Worm (Caenorhabditis elegans) whole organism, midembryonic: ENCODE data around the gene glb-32.

Experiments
- T22C8.4 ChIP-seq: fragments of 200-800 bp; sonication (Bioruptor generic); IDR thresholded peaks from 2 replicates; pipeline ENCODE4 v1.3.6; 2022; ENCODE audit warnings: missing genetic modification characterization, missing compliant biosample characterization
- cog-1 ChIP-seq: sonication (generic microtip); optimal IDR thresholded peaks from 2 replicates; lab custom pipeline; 2016; ENCODE audit warnings: missing genetic modification characterization, missing compliant biosample characterization
- flt-1 ChIP-seq: fragments of 200-800 bp; sonication (Bioruptor generic); IDR thresholded peaks from 2 replicates; pipeline ENCODE4 v1.3.6; 2022; ENCODE audit warnings: missing genetic modification characterization, missing compliant biosample characterization
- klf-2 ChIP-seq: fragments of 200-800 bp; sonication (Bioruptor generic); conservative IDR thresholded peaks from 2 replicates; pipeline ENCODE4 v1.3.6; 2022; ENCODE audit warnings: missing genetic modification reagents, missing genetic modification characterization, missing compliant biosample characterization
- med-1 ChIP-seq: sonication (generic microtip); optimal IDR thresholded peaks from 2 replicates; lab custom pipeline; 2017; ENCODE audit warnings: missing genetic modification characterization, mild to moderate bottlenecking, missing compliant biosample characterization, antibody characterized with exemption, missing genetic modification reagents; ENCODE audit not compliant: insufficient read depth
- ref-1 ChIP-seq: fragments of 200-800 bp; sonication (Bioruptor generic); conservative IDR thresholded peaks from 2 replicates; pipeline ENCODE4 v1.3.6; 2022; ENCODE audit warnings: missing genetic modification reagents, missing genetic modification characterization, missing compliant biosample characterization
- tab-1 ChIP-seq: fragments of 200-800 bp; sonication (Bioruptor generic); IDR thresholded peaks from 2 replicates; pipeline ENCODE4 v1.3.6; 2022; ENCODE audit warnings: missing genetic modification characterization, missing compliant biosample characterization
- ztf-23 ChIP-seq: fragments of 200-800 bp; sonication (Bioruptor generic); IDR thresholded peaks from 2 replicates; pipeline ENCODE4 v1.3.6; 2022; ENCODE audit warnings: missing genetic modification reagents, missing genetic modification characterization, missing compliant biosample characterization
- ztf-29 ChIP-seq: fragments of 200-800 bp; sonication (Bioruptor generic); IDR thresholded peaks from 2 replicates; pipeline ENCODE4 v1.3.6; 2022; ENCODE audit warnings: missing genetic modification reagents, missing genetic modification characterization, missing compliant biosample characterization

Gene glb-32

DNA sequence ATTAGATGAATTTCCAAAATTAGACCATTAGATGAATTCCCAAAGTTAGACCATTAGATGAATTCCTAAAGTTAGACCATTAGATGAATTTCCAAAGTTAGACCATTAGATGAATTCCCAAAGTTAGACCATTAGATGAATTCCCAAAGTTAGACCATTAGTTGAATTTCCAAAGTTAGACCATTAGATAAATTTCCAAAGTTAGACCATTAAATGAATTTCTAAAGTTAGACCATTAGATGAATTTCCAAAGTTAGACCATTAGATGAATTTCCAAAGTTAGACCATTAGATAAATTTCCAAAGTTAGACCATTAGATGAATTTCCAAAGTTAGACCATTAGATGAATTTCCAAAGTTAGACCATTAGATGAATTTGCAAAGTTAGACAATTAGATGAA, 14.0 kb downstream of the glb-32 start:
- peak; percentile 95 for TF ChIP-seq ztf-23
- peak; percentile 82; the same call in 1 of the 2 replicates for TF ChIP-seq tab-1 (GFP tag; lab: Robert Waterston, UW)
- TF ChIP-seq ref-1 (GFP tag; lab: Robert Waterston, UW) = peak; percentile 90
- TF ChIP-seq klf-2 = peak; percentile 89
- TF ChIP-seq flt-1 (GFP tag; lab: Robert Waterston, UW) = peak; percentile 68; the same call in 1 of the 2 replicates

DNA sequence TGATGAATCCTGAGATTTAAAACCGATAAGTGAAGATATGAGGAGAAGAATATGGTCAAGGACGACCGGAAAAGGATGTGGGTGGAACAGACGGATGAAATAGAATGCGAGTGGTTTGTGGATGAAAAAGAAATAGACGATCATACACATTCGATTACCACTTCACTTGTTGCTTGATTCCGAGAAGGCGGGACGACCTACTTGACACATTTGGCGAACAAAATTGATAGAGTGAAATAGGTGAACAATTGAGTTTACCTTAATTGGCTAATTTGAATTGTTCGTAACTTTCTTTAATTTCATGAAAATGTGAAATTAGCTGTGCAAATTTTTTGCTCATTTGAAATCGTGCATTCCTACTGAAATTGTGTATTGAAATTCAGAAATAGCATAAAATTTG, 17.3 kb downstream of the glb-32 start, which contains the start of gene Y58A7A.2:
Gene Y58A7A.2, minus strand, starts transcription at position 101 of the 400 bp plus-strand sequence.
- TF ChIP-seq ztf-29 (GFP tag; lab: Robert Waterston, UW) = no peak
- no peak for TF ChIP-seq T22C8.4 (GFP tag; lab: Robert Waterston, UW)
- no peak for TF ChIP-seq flt-1 (GFP tag; lab: Robert Waterston, UW)
- TF ChIP-seq tab-1 (GFP tag; lab: Robert Waterston, UW) = no peak
- no peak for TF ChIP-seq med-1
- no peak for TF ChIP-seq ztf-23
- TF ChIP-seq klf-2 = no peak
- no peak for TF ChIP-seq ref-1 (GFP tag; lab: Robert Waterston, UW)
- no peak for TF ChIP-seq cog-1 (tag; lab: Kevin White, UChicago)

DNA sequence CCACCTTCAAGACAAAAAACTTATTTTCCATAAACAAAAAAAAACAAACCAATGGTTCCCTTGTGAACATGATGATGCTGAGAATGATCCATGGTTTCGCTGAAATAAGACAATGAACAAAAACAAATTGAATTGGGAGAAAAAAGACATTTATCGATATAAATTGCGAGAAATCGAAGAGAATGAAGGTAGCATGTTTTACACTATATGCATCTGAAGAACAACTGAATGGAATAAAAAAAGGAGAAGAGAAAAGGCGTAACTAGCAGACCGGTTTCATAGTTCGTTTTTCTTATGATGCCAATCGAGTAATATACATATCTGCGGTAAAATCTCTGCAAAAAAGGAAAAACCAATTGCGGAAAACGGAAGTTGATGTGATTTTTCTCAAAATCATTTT, 19.9 kb downstream of the glb-32 start, which contains the start of gene Y58A7A.1:
Gene Y58A7A.1, minus strand, starts transcription at position 101 of the 400 bp plus-strand sequence.
- TF ChIP-seq klf-2 = no peak
- no peak for TF ChIP-seq ref-1 (GFP tag; lab: Robert Waterston, UW)
- TF ChIP-seq med-1 = no peak
- TF ChIP-seq cog-1 (tag; lab: Kevin White, UChicago) = no peak

DNA sequence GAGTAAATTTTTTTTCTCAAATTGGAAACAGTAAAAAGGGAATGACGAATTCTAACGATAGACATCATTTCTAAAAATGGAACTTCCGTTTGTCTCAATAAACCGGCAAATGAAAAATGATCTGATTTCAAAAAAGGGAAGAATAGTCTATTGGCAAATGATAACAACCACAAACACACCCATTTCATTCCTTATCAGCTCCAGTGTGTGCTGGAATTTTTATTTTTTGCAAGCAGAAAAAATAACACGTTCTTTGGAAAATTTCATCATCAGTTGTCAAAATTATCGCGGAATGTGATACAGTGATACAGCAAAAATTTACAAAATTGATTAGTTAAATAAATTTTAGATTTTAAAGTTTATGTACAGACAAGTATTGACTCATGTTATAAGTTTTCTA, 22.0 kb downstream of the glb-32 start:
- TF ChIP-seq ztf-23 (no peak), ztf-29 (GFP tag; lab: Robert Waterston, UW) (no peak), flt-1 (GFP tag; lab: Robert Waterston, UW) (no peak)

DNA sequence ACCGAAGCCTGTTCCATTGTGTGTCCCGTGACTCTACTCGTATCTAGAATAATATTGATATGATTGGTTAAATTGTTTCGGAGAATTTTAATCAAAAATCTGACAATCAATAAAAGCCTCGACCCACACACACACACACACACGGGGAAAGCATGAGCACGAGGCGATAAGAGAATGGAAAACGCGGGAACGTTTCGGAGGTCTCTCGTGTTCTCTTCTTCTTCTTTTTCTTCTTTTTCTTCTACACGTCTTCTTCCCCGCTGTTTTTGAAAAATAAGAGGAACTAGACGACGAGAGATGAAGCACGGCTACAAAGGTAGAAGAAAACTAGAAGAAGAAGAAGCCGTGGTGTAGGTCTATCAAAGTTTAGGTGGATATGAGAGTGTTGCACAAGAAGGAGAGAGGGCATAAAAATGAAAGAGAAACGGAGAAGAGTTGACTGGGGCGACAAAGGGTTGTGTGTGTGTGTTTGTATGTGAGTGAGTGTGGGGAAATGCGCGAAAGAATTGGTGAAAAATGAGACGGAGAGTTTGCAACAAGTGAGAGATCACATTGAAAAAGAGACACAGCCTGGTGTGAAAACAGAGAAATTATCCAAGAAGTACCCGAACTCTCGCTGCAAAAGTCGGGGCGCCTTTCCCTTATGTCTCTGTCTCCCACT, 24.5 kb downstream of the glb-32 start, which contains the start of gene mlk-1:
Gene mlk-1, minus strand, starts transcription at position 51 of the 661 bp plus-strand sequence.
- TF ChIP-seq klf-2 = no peak
- TF ChIP-seq flt-1 (GFP tag; lab: Robert Waterston, UW) = no peak
- TF ChIP-seq cog-1 (tag; lab: Kevin White, UChicago) = peak; percentile 41

ce11 chrV:5053335-5053734, 36.0 kb downstream of the glb-32 start, which contains the start of gene cwp-4:
TSS of gene cwp-4 (plus strand) at chrV:5053635.
- TF ChIP-seq T22C8.4 (GFP tag; lab: Robert Waterston, UW) (no peak), flt-1 (GFP tag; lab: Robert Waterston, UW) (no peak), med-1 (no peak), ref-1 (GFP tag; lab: Robert Waterston, UW) (no peak), cog-1 (tag; lab: Kevin White, UChicago) (no peak), klf-2 (no peak), ztf-29 (GFP tag; lab: Robert Waterston, UW) (no peak)

DNA sequence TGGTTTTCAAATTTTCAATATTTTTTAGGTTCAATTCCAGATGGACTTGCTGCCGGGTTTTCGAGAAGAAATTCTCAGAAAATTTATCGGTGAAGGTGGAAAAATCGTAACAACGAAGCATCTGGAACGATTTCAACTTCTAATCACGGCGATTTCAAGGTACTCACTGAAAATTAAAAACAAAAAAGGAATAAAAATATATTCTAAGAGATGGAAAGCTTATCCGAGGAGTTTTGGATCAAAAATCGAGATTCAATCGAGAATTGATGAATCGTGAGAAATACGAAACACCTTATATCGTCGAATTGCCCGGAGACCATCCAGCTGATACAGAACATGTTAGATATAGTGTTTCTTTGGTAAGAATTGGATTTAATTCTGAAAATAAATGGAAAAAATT, 37.1 kb downstream of the glb-32 start, which contains the start of gene K11D12.12:
Gene K11D12.12, plus strand, starts transcription at position 29 of the 400 bp plus-strand sequence.
- TF ChIP-seq klf-2 = no peak
- TF ChIP-seq ztf-23 = no peak
- no peak for TF ChIP-seq cog-1 (tag; lab: Kevin White, UChicago)
- TF ChIP-seq tab-1 (GFP tag; lab: Robert Waterston, UW) = no peak
- TF ChIP-seq med-1 = no peak

DNA sequence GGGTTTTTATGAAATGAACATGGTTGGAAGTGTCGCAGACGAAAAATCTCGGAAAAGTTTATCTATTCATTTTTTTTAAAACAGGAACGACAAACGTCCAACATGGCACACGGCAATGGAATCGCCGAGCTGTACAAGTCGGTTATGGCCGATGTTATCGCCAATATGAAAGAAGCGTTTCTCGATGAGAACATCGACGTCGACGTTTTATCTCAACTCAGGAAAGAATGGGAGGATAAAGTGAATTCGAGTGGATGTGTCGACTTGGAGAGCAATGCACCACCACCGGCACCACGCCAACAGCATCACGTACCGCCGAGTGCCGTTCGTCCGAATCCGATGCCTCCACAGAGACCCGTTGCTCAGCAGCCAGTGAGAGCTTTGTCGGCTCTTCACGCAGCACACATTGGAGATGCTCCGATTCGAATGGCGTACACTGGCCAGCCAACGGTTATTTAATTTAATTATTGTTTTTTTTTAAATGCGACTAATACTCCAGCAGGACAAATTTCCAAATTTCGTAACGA, 39.2 kb downstream of the glb-32 start:
- TF ChIP-seq cog-1 (tag; lab: Kevin White, UChicago) (no peak), ztf-29 (GFP tag; lab: Robert Waterston, UW) (no peak), ref-1 (GFP tag; lab: Robert Waterston, UW) (no peak), T22C8.4 (GFP tag; lab: Robert Waterston, UW) (no peak), tab-1 (GFP tag; lab: Robert Waterston, UW) (no peak)

DNA sequence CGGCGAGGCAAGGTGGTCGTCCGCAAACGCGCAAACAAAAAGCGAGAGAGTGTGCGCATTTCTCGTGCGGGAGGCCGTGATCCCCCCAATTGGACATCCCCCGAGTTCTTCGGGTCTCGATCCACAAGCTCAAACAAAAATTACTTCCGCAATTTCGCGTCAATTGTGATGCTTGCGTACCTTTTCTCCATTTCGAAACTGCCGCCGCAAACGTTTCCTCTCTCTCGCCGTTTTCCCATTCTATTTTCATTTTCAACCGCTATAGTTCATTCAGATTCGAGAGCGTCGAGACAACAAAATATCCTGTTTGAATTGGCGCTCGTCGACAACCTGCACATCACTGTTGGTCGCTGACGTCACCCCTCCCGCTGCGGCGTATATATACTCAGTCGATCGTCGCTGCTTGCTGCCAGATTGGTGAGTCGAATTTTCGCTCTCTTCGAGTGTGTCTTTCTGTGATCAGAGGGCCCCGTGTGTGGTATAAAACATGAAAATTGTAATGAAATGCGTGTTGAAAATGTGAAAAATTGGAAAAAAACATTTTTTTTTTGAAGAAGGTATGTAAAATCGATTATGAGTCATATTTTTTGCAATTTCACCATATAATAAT, 39.9 kb downstream of the glb-32 start, which contains the start of the genes pqn-51 and K11D12.14:
Gene pqn-51, plus strand, starts transcription at position 275 of the 610 bp plus-strand sequence.
Gene K11D12.14, plus strand, starts transcription at position 304 of the 610 bp plus-strand sequence.
- TF ChIP-seq ztf-29 (GFP tag; lab: Robert Waterston, UW) (peak; percentile 56), ztf-23 (peak; percentile 80), tab-1 (GFP tag; lab: Robert Waterston, UW) (no peak), cog-1 (tag; lab: Kevin White, UChicago) (peak; percentile 74)

- TF ChIP-seq klf-2 (peak; percentile 72), ztf-23 (peak; percentile 78), tab-1 (GFP tag; lab: Robert Waterston, UW) (0 out of 2 replicates have a peak, but pooled peaks have one; percentile 49), flt-1 (GFP tag; lab: Robert Waterston, UW) (peak; percentile 80)
Measured at ce11 chrV:5047230-5047629, 42.1 kb downstream of the glb-32 start.
